Worm (Caenorhabditis elegans): Measurements from ENCODE around the gene F58E6.8.

Gene F58E6.8

DNA sequence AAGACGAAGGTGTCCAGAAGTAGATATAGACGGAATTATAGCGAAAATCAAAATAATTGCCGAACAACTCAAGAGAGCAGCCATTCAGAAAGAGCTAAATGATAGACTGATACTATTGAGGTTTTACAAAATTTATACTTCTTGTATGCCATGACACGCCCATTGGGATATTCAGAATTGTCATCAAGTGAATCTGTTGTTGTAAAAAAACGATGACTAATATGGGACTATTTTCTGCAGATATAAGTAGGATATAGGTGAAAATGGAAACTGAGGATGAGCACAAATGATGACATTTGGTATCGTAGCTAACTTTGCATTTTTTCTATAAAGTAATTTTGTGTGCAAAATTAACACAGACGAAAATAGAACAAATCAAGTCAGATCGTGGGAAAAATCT is at the start of gene F58E6.8:
Gene F58E6.8, minus strand, starts transcription at position 101 of the 400 bp plus-strand sequence.
- TF ChIP-seq ceh-36 (tag; optimal IDR thresholded peaks at IDR 0.05) (no peak), aly-1 (tag; optimal IDR thresholded peaks at IDR 0.05) (no peak), F13C5.2 (tag; optimal IDR thresholded peaks at IDR 0.05) (no peak), B0310.2 (tag; optimal IDR thresholded peaks at IDR 0.05) (no peak), ama-1 (optimal IDR thresholded peaks at IDR 0.05) (no peak), ceh-13 (GFP tag; optimal IDR thresholded peaks at IDR 0.05) (no peak), ets-7 (tag; optimal IDR thresholded peaks at IDR 0.05) (no peak), hnd-1 (tag; optimal IDR thresholded peaks at IDR 0.05) (no peak), hmbx-1 (tag; optimal IDR thresholded peaks at IDR 0.05) (no peak), scrt-1 (GFP tag; IDR thresholded peaks at IDR 0.05) (no peak)

DNA sequence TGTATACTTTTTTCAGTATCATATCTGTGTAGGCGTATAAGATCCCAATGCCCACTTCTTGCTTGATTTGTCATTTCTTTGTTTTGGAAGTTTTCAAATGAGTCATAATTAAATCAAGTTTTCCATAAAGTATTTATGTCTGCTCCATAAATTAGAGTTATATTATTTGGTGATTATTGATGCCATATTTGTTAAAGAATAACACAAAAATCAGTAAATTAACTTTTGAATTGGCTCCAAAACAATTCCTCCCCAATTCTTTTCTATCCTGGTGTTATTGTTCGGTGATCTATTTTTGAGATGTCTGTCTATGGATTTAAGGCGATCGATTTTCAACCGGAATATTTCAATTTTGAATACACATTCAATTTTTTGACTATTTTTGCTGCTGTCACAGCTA is 49.5 kb upstream of the F58E6.8 start, which contains the start of gene sru-37:
Gene sru-37, plus strand, starts transcription at position 301 of the 400 bp plus-strand sequence.
- TF ChIP-seq ama-1 (optimal IDR thresholded peaks at IDR 0.05) (no peak), aly-1 (tag; optimal IDR thresholded peaks at IDR 0.05) (no peak), hmg-4 (GFP tag; optimal IDR thresholded peaks at IDR 0.05) (no peak), tra-4 (tag; optimal IDR thresholded peaks at IDR 0.05) (no peak), ceh-13 (GFP tag; optimal IDR thresholded peaks at IDR 0.05) (no peak), F13C5.2 (tag; optimal IDR thresholded peaks at IDR 0.05) (no peak), hnd-1 (tag; optimal IDR thresholded peaks at IDR 0.05) (no peak), B0310.2 (tag; optimal IDR thresholded peaks at IDR 0.05) (no peak), ceh-36 (tag; optimal IDR thresholded peaks at IDR 0.05) (no peak), flt-1 (GFP tag; IDR thresholded peaks at IDR 0.05) (no peak), sea-1 (GFP tag; conservative IDR thresholded peaks at IDR 0.05) (no peak), pes-1 (GFP tag; IDR thresholded peaks at IDR 0.05) (no peak), scrt-1 (GFP tag; IDR thresholded peaks at IDR 0.05) (no peak), tbx-37 (GFP tag; conservative IDR thresholded peaks at IDR 0.05) (no peak), tbx-11 (GFP tag; IDR thresholded peaks at IDR 0.05) (no peak), ets-7 (tag; optimal IDR thresholded peaks at IDR 0.05) (no peak), hmbx-1 (tag; optimal IDR thresholded peaks at IDR 0.05) (no peak)

DNA sequence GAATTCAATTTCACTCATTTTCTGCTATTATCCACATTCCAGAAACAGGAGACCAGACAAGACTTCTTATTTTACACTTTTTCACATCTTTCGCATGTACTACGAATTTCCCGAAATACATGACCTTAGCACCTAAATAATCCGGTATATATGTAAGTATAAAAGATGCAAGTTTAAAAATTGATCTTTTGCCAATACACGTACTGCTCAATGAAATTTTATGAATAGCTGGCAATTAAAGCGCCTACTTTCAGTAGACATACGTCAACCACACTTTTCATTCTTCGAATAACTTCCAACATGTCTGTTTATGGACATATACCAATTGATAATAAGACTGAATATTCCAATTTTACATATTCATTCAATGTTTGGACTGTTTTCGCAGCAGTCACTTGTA is 47.6 kb upstream of the F58E6.8 start, which contains the start of gene sru-39:
Gene sru-39, plus strand, starts transcription at position 301 of the 400 bp plus-strand sequence.
- TF ChIP-seq hmbx-1 (tag; optimal IDR thresholded peaks at IDR 0.05): no peak
- no peak for TF ChIP-seq ama-1 (optimal IDR thresholded peaks at IDR 0.05)
- TF ChIP-seq sea-1 (GFP tag; conservative IDR thresholded peaks at IDR 0.05): no peak
- no peak for TF ChIP-seq ets-7 (tag; optimal IDR thresholded peaks at IDR 0.05)
- no peak for TF ChIP-seq aly-1 (tag; optimal IDR thresholded peaks at IDR 0.05)
- TF ChIP-seq F13C5.2 (tag; optimal IDR thresholded peaks at IDR 0.05): no peak
- TF ChIP-seq scrt-1 (GFP tag; IDR thresholded peaks at IDR 0.05): no peak
- no peak for TF ChIP-seq hnd-1 (tag; optimal IDR thresholded peaks at IDR 0.05)
- no peak for TF ChIP-seq flt-1 (GFP tag; IDR thresholded peaks at IDR 0.05)
- no peak for TF ChIP-seq tra-4 (tag; optimal IDR thresholded peaks at IDR 0.05)

DNA sequence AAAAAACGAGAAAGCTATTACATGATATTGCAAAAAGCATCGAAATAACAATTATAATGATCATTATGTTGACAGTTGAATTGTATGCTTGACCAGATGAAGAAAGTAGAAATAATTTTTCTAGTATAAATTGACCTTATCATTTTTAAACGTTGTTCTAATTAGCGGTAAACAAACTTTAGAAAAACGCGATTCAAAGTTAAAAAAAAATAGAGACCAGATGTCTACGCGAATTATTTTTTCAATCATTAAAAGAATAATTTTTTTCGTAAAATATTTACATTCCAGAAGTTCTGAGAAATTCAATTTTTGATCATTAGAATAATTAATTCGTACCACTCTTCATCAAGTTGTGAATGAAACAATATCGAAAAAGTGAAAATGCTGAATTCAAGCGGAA is 46.3 kb upstream of the F58E6.8 start, which contains the start of gene F46B6.10:
Gene F46B6.10, minus strand, starts transcription at position 101 of the 400 bp plus-strand sequence.
- no peak for TF ChIP-seq ceh-13 (GFP tag; optimal IDR thresholded peaks at IDR 0.05)
- TF ChIP-seq hmg-4 (GFP tag; optimal IDR thresholded peaks at IDR 0.05): no peak
- no peak for TF ChIP-seq ceh-36 (tag; optimal IDR thresholded peaks at IDR 0.05)
- no peak for TF ChIP-seq hnd-1 (tag; optimal IDR thresholded peaks at IDR 0.05)
- no peak for TF ChIP-seq scrt-1 (GFP tag; IDR thresholded peaks at IDR 0.05)
- TF ChIP-seq F13C5.2 (tag; optimal IDR thresholded peaks at IDR 0.05): no peak
- TF ChIP-seq aly-1 (tag; optimal IDR thresholded peaks at IDR 0.05): no peak
- TF ChIP-seq flt-1 (GFP tag; IDR thresholded peaks at IDR 0.05): no peak
- no peak for TF ChIP-seq tra-4 (tag; optimal IDR thresholded peaks at IDR 0.05)
- TF ChIP-seq tbx-11 (GFP tag; IDR thresholded peaks at IDR 0.05): no peak
- no peak for TF ChIP-seq sea-1 (GFP tag; conservative IDR thresholded peaks at IDR 0.05)
- TF ChIP-seq pes-1 (GFP tag; IDR thresholded peaks at IDR 0.05): no peak
- no peak for TF ChIP-seq tbx-37 (GFP tag; conservative IDR thresholded peaks at IDR 0.05)
- no peak for TF ChIP-seq ama-1 (optimal IDR thresholded peaks at IDR 0.05)
- TF ChIP-seq hmbx-1 (tag; optimal IDR thresholded peaks at IDR 0.05): no peak
- TF ChIP-seq B0310.2 (tag; optimal IDR thresholded peaks at IDR 0.05): no peak
- no peak for TF ChIP-seq ets-7 (tag; optimal IDR thresholded peaks at IDR 0.05)

DNA sequence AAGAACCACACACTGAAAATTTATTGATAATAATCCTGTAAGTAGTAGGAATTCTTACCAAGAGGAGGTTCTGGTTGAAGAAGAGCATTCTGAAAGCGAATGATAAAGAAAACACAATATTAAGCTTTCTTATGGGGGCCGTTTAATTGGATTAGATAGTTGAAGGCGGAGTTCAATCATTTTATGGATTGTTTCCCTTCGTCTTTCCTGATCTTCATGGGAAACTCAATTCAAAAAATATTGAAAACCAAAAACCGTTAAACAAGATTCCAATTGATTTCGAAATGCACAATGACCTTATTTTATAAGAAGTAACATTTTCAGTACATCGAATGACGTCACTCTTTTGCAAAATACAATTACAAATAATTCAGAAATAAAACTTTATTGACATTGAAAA is 43.5 kb upstream of the F58E6.8 start, which contains the start of gene F46B6.13:
Gene F46B6.13, minus strand, starts transcription at position 101 of the 400 bp plus-strand sequence.
- no peak for TF ChIP-seq tbx-11 (GFP tag; IDR thresholded peaks at IDR 0.05)
- no peak for TF ChIP-seq tra-4 (tag; optimal IDR thresholded peaks at IDR 0.05)
- no peak for TF ChIP-seq scrt-1 (GFP tag; IDR thresholded peaks at IDR 0.05)
- TF ChIP-seq hmg-4 (GFP tag; optimal IDR thresholded peaks at IDR 0.05): no peak
- no peak for TF ChIP-seq hmbx-1 (tag; optimal IDR thresholded peaks at IDR 0.05)
- TF ChIP-seq ets-7 (tag; optimal IDR thresholded peaks at IDR 0.05): no peak
- TF ChIP-seq B0310.2 (tag; optimal IDR thresholded peaks at IDR 0.05): no peak
- no peak for TF ChIP-seq sea-1 (GFP tag; conservative IDR thresholded peaks at IDR 0.05)
- no peak for TF ChIP-seq aly-1 (tag; optimal IDR thresholded peaks at IDR 0.05)
- TF ChIP-seq ama-1 (optimal IDR thresholded peaks at IDR 0.05): no peak
- TF ChIP-seq flt-1 (GFP tag; IDR thresholded peaks at IDR 0.05): no peak
- TF ChIP-seq hnd-1 (tag; optimal IDR thresholded peaks at IDR 0.05): no peak
- no peak for TF ChIP-seq F13C5.2 (tag; optimal IDR thresholded peaks at IDR 0.05)
- no peak for TF ChIP-seq ceh-13 (GFP tag; optimal IDR thresholded peaks at IDR 0.05)
- no peak for TF ChIP-seq tbx-37 (GFP tag; conservative IDR thresholded peaks at IDR 0.05)

DNA sequence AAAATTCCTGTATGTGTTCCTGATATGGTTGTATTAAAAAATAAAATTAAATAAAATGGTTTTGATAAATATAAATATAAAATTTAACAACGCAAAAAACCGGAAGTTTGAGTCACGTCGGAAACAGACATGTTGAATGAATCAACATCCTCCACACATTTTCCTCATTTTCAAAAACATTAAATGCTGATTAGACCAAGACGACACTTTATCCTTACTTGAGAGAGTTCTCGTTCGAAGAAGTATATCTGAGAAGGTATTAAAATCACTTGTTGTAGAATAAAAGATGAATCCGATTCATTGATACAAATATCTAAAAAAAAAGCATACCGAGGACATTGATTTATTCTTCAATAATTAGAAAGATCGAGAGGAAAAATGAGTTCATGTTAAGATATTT is 42.6 kb upstream of the F58E6.8 start:
- TF ChIP-seq tra-4 (tag; optimal IDR thresholded peaks at IDR 0.05) (no peak), ets-7 (tag; optimal IDR thresholded peaks at IDR 0.05) (no peak), ama-1 (optimal IDR thresholded peaks at IDR 0.05) (no peak), sea-1 (GFP tag; conservative IDR thresholded peaks at IDR 0.05) (no peak), hmg-4 (GFP tag; optimal IDR thresholded peaks at IDR 0.05) (no peak), flt-1 (GFP tag; IDR thresholded peaks at IDR 0.05) (no peak), ceh-36 (tag; optimal IDR thresholded peaks at IDR 0.05) (no peak), tbx-37 (GFP tag; conservative IDR thresholded peaks at IDR 0.05) (no peak), scrt-1 (GFP tag; IDR thresholded peaks at IDR 0.05) (no peak), aly-1 (tag; optimal IDR thresholded peaks at IDR 0.05) (no peak), hnd-1 (tag; optimal IDR thresholded peaks at IDR 0.05) (no peak), F13C5.2 (tag; optimal IDR thresholded peaks at IDR 0.05) (no peak), hmbx-1 (tag; optimal IDR thresholded peaks at IDR 0.05) (no peak), pes-1 (GFP tag; IDR thresholded peaks at IDR 0.05) (no peak), ceh-13 (GFP tag; optimal IDR thresholded peaks at IDR 0.05) (no peak), tbx-11 (GFP tag; IDR thresholded peaks at IDR 0.05) (no peak), B0310.2 (tag; optimal IDR thresholded peaks at IDR 0.05) (no peak)

DNA sequence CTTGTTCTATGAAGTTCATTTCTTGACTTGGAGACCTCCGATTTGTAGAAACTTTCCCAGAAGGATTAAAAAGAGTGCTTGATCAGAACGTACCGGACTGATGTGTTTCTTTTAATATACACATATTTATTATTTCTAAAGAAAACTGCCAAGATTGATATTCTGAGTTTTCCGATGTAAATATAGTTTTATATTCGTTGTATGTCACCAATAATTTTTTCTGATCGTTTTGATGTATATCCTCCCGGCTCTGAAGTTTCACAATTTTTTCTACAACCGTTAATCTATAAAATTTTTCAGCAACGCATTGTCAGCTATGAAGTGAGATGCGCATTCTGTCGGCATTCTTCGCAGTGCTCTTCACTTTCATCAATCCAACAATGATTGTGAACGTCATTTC is 40.9 kb upstream of the F58E6.8 start, which contains the start of gene F46B6.9:
Gene F46B6.9, plus strand, starts transcription at position 301 of the 400 bp plus-strand sequence.
- TF ChIP-seq ama-1 (optimal IDR thresholded peaks at IDR 0.05): no peak
- TF ChIP-seq hmbx-1 (tag; optimal IDR thresholded peaks at IDR 0.05): no peak
- no peak for TF ChIP-seq sea-1 (GFP tag; conservative IDR thresholded peaks at IDR 0.05)
- TF ChIP-seq hnd-1 (tag; optimal IDR thresholded peaks at IDR 0.05): no peak
- no peak for TF ChIP-seq scrt-1 (GFP tag; IDR thresholded peaks at IDR 0.05)
- TF ChIP-seq hmg-4 (GFP tag; optimal IDR thresholded peaks at IDR 0.05): no peak
- TF ChIP-seq pes-1 (GFP tag; IDR thresholded peaks at IDR 0.05): no peak
- no peak for TF ChIP-seq ceh-13 (GFP tag; optimal IDR thresholded peaks at IDR 0.05)
- no peak for TF ChIP-seq tbx-11 (GFP tag; IDR thresholded peaks at IDR 0.05)
- TF ChIP-seq F13C5.2 (tag; optimal IDR thresholded peaks at IDR 0.05): no peak
- TF ChIP-seq flt-1 (GFP tag; IDR thresholded peaks at IDR 0.05): no peak
- no peak for TF ChIP-seq B0310.2 (tag; optimal IDR thresholded peaks at IDR 0.05)
- TF ChIP-seq tbx-37 (GFP tag; conservative IDR thresholded peaks at IDR 0.05): no peak
- no peak for TF ChIP-seq ceh-36 (tag; optimal IDR thresholded peaks at IDR 0.05)
- TF ChIP-seq aly-1 (tag; optimal IDR thresholded peaks at IDR 0.05): no peak
- no peak for TF ChIP-seq ets-7 (tag; optimal IDR thresholded peaks at IDR 0.05)
- no peak for TF ChIP-seq tra-4 (tag; optimal IDR thresholded peaks at IDR 0.05)

Measured in whole organism, early embryonic.